Worm (Caenorhabditis elegans) whole organism, midembryonic: ENCODE data around the gene ZK328.6.

ENCODE experiments used
- flt-1 ChIP-seq: fragments of 200-800 bp; sonication (Bioruptor generic); IDR thresholded peaks from 2 replicates; pipeline ENCODE4 v1.3.6; 2022; ENCODE audit warnings: missing genetic modification characterization, missing compliant biosample characterization
- klf-2 ChIP-seq: fragments of 200-800 bp; sonication (Bioruptor generic); conservative IDR thresholded peaks from 2 replicates; pipeline ENCODE4 v1.3.6; 2022; ENCODE audit warnings: missing genetic modification reagents, missing genetic modification characterization, missing compliant biosample characterization
- med-1 ChIP-seq: sonication (generic microtip); optimal IDR thresholded peaks from 2 replicates; lab custom pipeline; 2017; ENCODE audit warnings: missing genetic modification characterization, mild to moderate bottlenecking, missing compliant biosample characterization, antibody characterized with exemption, missing genetic modification reagents; ENCODE audit not compliant: insufficient read depth
- ref-1 ChIP-seq: fragments of 200-800 bp; sonication (Bioruptor generic); conservative IDR thresholded peaks from 2 replicates; pipeline ENCODE4 v1.3.6; 2022; ENCODE audit warnings: missing genetic modification reagents, missing genetic modification characterization, missing compliant biosample characterization
- ztf-23 ChIP-seq: fragments of 200-800 bp; sonication (Bioruptor generic); IDR thresholded peaks from 2 replicates; pipeline ENCODE4 v1.3.6; 2022; ENCODE audit warnings: missing genetic modification reagents, missing genetic modification characterization, missing compliant biosample characterization

- TF ChIP-seq flt-1 (GFP tag; lab: Robert Waterston, UW) (no peak), ref-1 (no peak), klf-2 (GFP tag; lab: Robert Waterston, UW) (no peak), ztf-23 (GFP tag; lab: Robert Waterston, UW) (no peak), med-1 (GFP tag; lab: Kevin White, UChicago) (no peak)
Observed at ce11 chrIII:6011310-6011709, 19.1 kb downstream of the ZK328.6 start.
